Fruit fly (Drosophila melanogaster) whole organism, embryonic: ENCODE measurements around the gene mxt.

Source experiments
- CG34224 ChIP-seq: fragments of 200-800 bp; sonication (Bioruptor generic); IDR thresholded peaks from 3 replicates; pipeline ENCODE4 v1.3.6; 2022; ENCODE audit warnings: missing biosample characterization, missing genetic modification characterization; ENCODE audit not compliant: partially characterized antibody
- Hmx ChIP-seq: fragments of 200-800 bp; sonication (Bioruptor generic); optimal IDR thresholded peaks from 2 replicates; lab custom pipeline; 2016; ENCODE audit warnings: missing biosample characterization, missing genetic modification characterization
- Nf-YC ChIP-seq: fragments of 200-800 bp; optimal IDR thresholded peaks from 3 replicates; lab custom pipeline; 2019; ENCODE audit warnings: missing biosample characterization, mild to moderate bottlenecking, missing genetic modification characterization, moderate library complexity
- croc ChIP-seq: fragments of 200-800 bp; sonication (Bioruptor generic); conservative IDR thresholded peaks from 3 replicates; pipeline ENCODE4 v1.3.6; 2022; ENCODE audit warnings: missing biosample characterization, missing genetic modification characterization
- dan ChIP-seq: fragments of 200-800 bp; sonication (Bioruptor generic); IDR thresholded peaks from 2 replicates; pipeline ENCODE4 v1.3.6; 2022; ENCODE audit warnings: missing biosample characterization, missing genetic modification characterization
- nmo ChIP-seq: fragments of 200-800 bp; sonication (Bioruptor generic); optimal IDR thresholded peaks from 2 replicates; lab custom pipeline; 2018; ENCODE audit warnings: missing biosample characterization, mild to moderate bottlenecking, missing genetic modification characterization, moderate library complexity
- salm ChIP-seq: fragments of 200-800 bp; sonication (Bioruptor generic); optimal IDR thresholded peaks from 2 replicates; lab custom pipeline; 2018; ENCODE audit warnings: missing biosample characterization, mild to moderate bottlenecking, missing genetic modification characterization
- toy ChIP-seq: fragments of 200-800 bp; sonication (Bioruptor generic); IDR thresholded peaks from 2 replicates; pipeline ENCODE4 v1.3.6; 2022; ENCODE audit warnings: missing biosample characterization, missing genetic modification characterization
- zen2 ChIP-seq: fragments of 200-800 bp; sonication (Bioruptor generic); IDR thresholded peaks from 3 replicates; pipeline ENCODE4 v1.3.6; 2022; ENCODE audit warnings: missing biosample characterization, missing genetic modification characterization; ENCODE audit not compliant: partially characterized antibody

dm6 chr2L:4886645-4887044, 39.5 kb upstream of the mxt start:
- TF ChIP-seq salm (tag; lab: Kevin White, UChicago) (no peak), CG34224 (no peak), Hmx (no peak), zen2 (GFP tag; lab: Robert Waterston, UW) (no peak), Nf-YC (tag; lab: Kevin White, UChicago) (no peak), nmo (GFP tag; lab: Kevin White, UChicago) (no peak), dan (GFP tag; lab: Robert Waterston, UW) (no peak), croc (GFP tag; lab: Robert Waterston, UW) (no peak), toy (GFP tag; lab: Robert Waterston, UW) (no peak)
